Worm (Caenorhabditis elegans) whole organism, late embryonic: ENCODE results near the gene cuc-1.

Experiments used
- ama-1 ChIP-seq: fragments of 150-350 bp; optimal IDR thresholded peaks from 2 replicates; lab custom pipeline; 2014
- ceh-14 ChIP-seq: sonication (generic microtip); optimal IDR thresholded peaks from 2 replicates; lab custom pipeline; 2016; ENCODE audit warnings: missing genotype, missing genetic modification characterization, missing compliant biosample characterization
- che-1 ChIP-seq: sonication (generic microtip); optimal IDR thresholded peaks from 2 replicates; lab custom pipeline; 2016; ENCODE audit warnings: mild to moderate bottlenecking, missing genetic modification characterization, missing compliant biosample characterization
- dmd-4 ChIP-seq: sonication (generic microtip); optimal IDR thresholded peaks from 2 replicates; lab custom pipeline; 2016; ENCODE audit warnings: borderline replicate concordance, missing genetic modification characterization, missing compliant biosample characterization
- gmeb-2 ChIP-seq: sonication (generic microtip); optimal IDR thresholded peaks from 2 replicates; lab custom pipeline; 2016; ENCODE audit warnings: missing genetic modification characterization, inconsistent platforms, missing compliant biosample characterization
- lin-11 ChIP-seq: fragments of 200-800 bp; sonication (Bioruptor generic); optimal IDR thresholded peaks from 2 replicates; lab custom pipeline; 2018; ENCODE audit warnings: mild to moderate bottlenecking, missing genetic modification characterization, missing compliant biosample characterization
- nfya-1 ChIP-seq: sonication (generic microtip); optimal IDR thresholded peaks from 2 replicates; lab custom pipeline; 2017; ENCODE audit warnings: missing genetic modification characterization, mild to moderate bottlenecking, missing compliant biosample characterization, antibody characterized with exemption, moderate library complexity
- pros-1 ChIP-seq: fragments of 150-350 bp; optimal IDR thresholded peaks from 2 replicates; lab custom pipeline; 2014; ENCODE audit warnings: missing biosample characterization, missing genetic modification reagents, missing genetic modification characterization
- ref-2 ChIP-seq: sonication (generic microtip); optimal IDR thresholded peaks from 2 replicates; lab custom pipeline; 2016; ENCODE audit warnings: missing genetic modification characterization, missing compliant biosample characterization
- unc-42 ChIP-seq: sonication (generic microtip); optimal IDR thresholded peaks from 2 replicates; lab custom pipeline; 2016; ENCODE audit warnings: missing genotype, missing genetic modification characterization, missing compliant biosample characterization

cuc-1 gene

DNA sequence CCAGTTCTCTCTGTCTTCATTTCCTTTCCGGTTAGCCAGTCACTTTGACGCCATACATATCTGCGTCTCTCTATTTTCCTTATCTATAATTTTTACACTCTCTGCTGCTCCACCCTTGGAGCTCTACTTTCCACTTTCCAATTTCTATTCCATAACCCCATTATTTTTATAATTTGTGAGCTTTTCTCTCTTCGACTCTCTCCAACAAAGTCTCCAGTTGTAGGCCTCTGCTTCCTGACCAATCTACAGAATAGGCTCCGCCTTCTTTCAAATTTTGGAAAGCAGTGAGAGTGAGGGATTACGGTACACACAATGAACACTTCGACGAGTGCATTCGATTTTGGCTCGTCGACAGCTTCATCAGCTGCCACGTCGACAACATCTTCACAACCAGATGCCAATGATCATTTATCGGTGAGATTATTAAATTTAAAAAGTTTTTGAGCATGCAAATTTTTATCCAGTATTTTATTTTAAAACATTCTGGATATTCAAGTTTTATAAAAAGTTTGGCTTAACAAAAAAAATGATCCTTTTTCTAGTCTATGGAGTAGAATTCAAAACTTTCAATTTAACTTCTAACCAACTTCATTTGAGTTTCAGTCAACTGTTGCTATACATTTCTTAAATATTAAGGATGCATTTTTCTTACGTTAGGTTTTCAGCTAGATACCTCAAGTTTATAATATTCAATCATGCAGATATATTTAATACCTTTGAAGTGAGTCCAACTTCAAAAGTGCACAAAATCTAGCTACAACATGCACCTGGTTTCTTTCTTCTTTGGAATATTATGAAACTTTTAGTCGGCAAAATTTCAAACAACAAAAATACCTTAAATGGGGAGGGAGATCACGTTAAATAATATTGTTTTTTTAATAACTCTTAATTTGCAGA is 46.4 kb downstream of the cuc-1 start, which contains the start of gene egl-5:
Gene egl-5 (plus strand): TSS at position 216 of the 897 bp plus-strand sequence.
- TF ChIP-seq nfya-1 (tag; lab: Kevin White, UChicago) (peak; percentile 47), che-1 (no peak)

- TF ChIP-seq ama-1 (no peak), ceh-14 (tag; lab: Kevin White, UChicago) (peak; percentile 34), pros-1 (no peak), dmd-4 (tag; lab: Kevin White, UChicago) (no peak), nfya-1 (tag; lab: Kevin White, UChicago) (peak; percentile 98), ref-2 (tag; lab: Kevin White, UChicago) (peak; percentile 49), unc-42 (peak; percentile 23), gmeb-2 (no peak), lin-11 (no peak)
Measured at ce11 chrIII:7812208-7812880, 48.4 kb downstream of the cuc-1 start.
